Worm (Caenorhabditis elegans) whole organism, late embryonic: ENCODE measurements around the gene T25B9.2.
A peak's percentile ranks its signal among the peaks of the same experiment; 100 is the strongest.

Source experiments
- C08G9.2 ChIP-seq: sonication (generic microtip); optimal IDR thresholded peaks from 2 replicates; lab custom pipeline; 2016; ENCODE audit warnings: mild to moderate bottlenecking, missing genetic modification characterization, moderate library complexity, missing compliant biosample characterization
- C38D4.7 ChIP-seq: fragments of 200-800 bp; sonication (Bioruptor generic); optimal IDR thresholded peaks from 2 replicates; lab custom pipeline; 2018; ENCODE audit warnings: mild to moderate bottlenecking, missing genetic modification characterization, moderate library complexity, missing compliant biosample characterization
- Y22D7AL.16 ChIP-seq: sonication (generic microtip); optimal IDR thresholded peaks from 2 replicates; lab custom pipeline; 2016; ENCODE audit warnings: missing genetic modification characterization, missing compliant biosample characterization
- ama-1 ChIP-seq: fragments of 150-350 bp; optimal IDR thresholded peaks from 2 replicates; lab custom pipeline; 2014
- ceh-2 ChIP-seq: sonication (generic microtip); optimal IDR thresholded peaks from 2 replicates; lab custom pipeline; 2016; ENCODE audit warnings: missing genotype, missing genetic modification characterization, missing compliant biosample characterization
- ceh-22 ChIP-seq: sonication (generic microtip); optimal IDR thresholded peaks from 2 replicates; lab custom pipeline; 2017; ENCODE audit warnings: missing biosample characterization, missing genetic modification characterization
- ceh-31 ChIP-seq: sonication (generic microtip); optimal IDR thresholded peaks from 2 replicates; lab custom pipeline; 2016; ENCODE audit warnings: missing genetic modification characterization, missing compliant biosample characterization
- ceh-34 ChIP-seq: sonication (generic microtip); optimal IDR thresholded peaks from 2 replicates; lab custom pipeline; 2016; ENCODE audit warnings: mild to moderate bottlenecking, missing genetic modification characterization, missing compliant biosample characterization
- ceh-45 ChIP-seq: fragments of 200-800 bp; sonication (Bioruptor generic); IDR thresholded peaks from 2 replicates; pipeline ENCODE4 v1.3.6; 2022; ENCODE audit warnings: missing genetic modification reagents, missing genetic modification characterization, missing compliant biosample characterization
- ceh-48 ChIP-seq: sonication (generic microtip); optimal IDR thresholded peaks from 2 replicates; lab custom pipeline; 2016; ENCODE audit warnings: missing genetic modification characterization, inconsistent platforms, missing compliant biosample characterization
- che-1 ChIP-seq: sonication (generic microtip); optimal IDR thresholded peaks from 2 replicates; lab custom pipeline; 2016; ENCODE audit warnings: mild to moderate bottlenecking, missing genetic modification characterization, missing compliant biosample characterization
- dmd-4 ChIP-seq: sonication (generic microtip); optimal IDR thresholded peaks from 2 replicates; lab custom pipeline; 2016; ENCODE audit warnings: borderline replicate concordance, missing genetic modification characterization, missing compliant biosample characterization
- elt-2 ChIP-seq: sonication (generic microtip); optimal IDR thresholded peaks from 2 replicates; lab custom pipeline; 2016; ENCODE audit warnings: missing genetic modification reagents, missing genetic modification characterization, missing compliant biosample characterization
- ets-4 ChIP-seq: sonication (generic microtip); optimal IDR thresholded peaks from 2 replicates; lab custom pipeline; 2016; ENCODE audit warnings: missing genetic modification characterization, missing compliant biosample characterization
- eyg-1 ChIP-seq: sonication (generic microtip); optimal IDR thresholded peaks from 2 replicates; lab custom pipeline; 2016; ENCODE audit warnings: missing genotype, missing genetic modification characterization, missing compliant biosample characterization
- fkh-6 ChIP-seq: sonication (generic microtip); optimal IDR thresholded peaks from 2 replicates; lab custom pipeline; 2016; ENCODE audit warnings: missing genetic modification characterization, missing compliant biosample characterization
- hlh-15 ChIP-seq: sonication (generic microtip); optimal IDR thresholded peaks from 2 replicates; lab custom pipeline; 2016; ENCODE audit warnings: missing genetic modification characterization, missing compliant biosample characterization
- hlh-6 ChIP-seq: sonication (generic microtip); optimal IDR thresholded peaks from 2 replicates; lab custom pipeline; 2016; ENCODE audit warnings: missing genotype, missing genetic modification characterization, missing compliant biosample characterization
- hlh-8 ChIP-seq: sonication (generic microtip); optimal IDR thresholded peaks from 2 replicates; lab custom pipeline; 2016; ENCODE audit warnings: missing genotype, missing genetic modification characterization, missing compliant biosample characterization
- lim-6 ChIP-seq: sonication (generic microtip); optimal IDR thresholded peaks from 2 replicates; lab custom pipeline; 2016; ENCODE audit warnings: missing genetic modification characterization, missing compliant biosample characterization
- lin-11 ChIP-seq: fragments of 200-800 bp; sonication (Bioruptor generic); optimal IDR thresholded peaks from 2 replicates; lab custom pipeline; 2018; ENCODE audit warnings: mild to moderate bottlenecking, missing genetic modification characterization, missing compliant biosample characterization
- mec-3 ChIP-seq: sonication (generic microtip); optimal IDR thresholded peaks from 2 replicates; lab custom pipeline; 2016; ENCODE audit warnings: borderline replicate concordance, missing genetic modification characterization, missing compliant biosample characterization
- nhr-232 ChIP-seq: sonication (generic microtip); optimal IDR thresholded peaks from 2 replicates; lab custom pipeline; 2016; ENCODE audit warnings: missing genetic modification characterization, missing compliant biosample characterization
- npax-4 ChIP-seq: sonication (generic microtip); optimal IDR thresholded peaks from 2 replicates; lab custom pipeline; 2016; ENCODE audit warnings: missing genetic modification characterization, missing compliant biosample characterization
- odd-2 ChIP-seq: sonication (generic microtip); optimal IDR thresholded peaks from 2 replicates; lab custom pipeline; 2017; ENCODE audit warnings: antibody characterized with exemption, mild to moderate bottlenecking, missing genetic modification characterization, missing compliant biosample characterization
- pha-2 ChIP-seq: sonication (generic microtip); optimal IDR thresholded peaks from 2 replicates; lab custom pipeline; 2017; ENCODE audit warnings: mild to moderate bottlenecking, missing genetic modification characterization, missing compliant biosample characterization
- pqm-1 ChIP-seq: sonication (generic microtip); optimal IDR thresholded peaks from 2 replicates; lab custom pipeline; 2016; ENCODE audit warnings: missing genetic modification characterization, missing compliant biosample characterization
- pros-1 ChIP-seq: fragments of 150-350 bp; optimal IDR thresholded peaks from 2 replicates; lab custom pipeline; 2014; ENCODE audit warnings: missing biosample characterization, missing genetic modification reagents, missing genetic modification characterization
- rnt-1 ChIP-seq: sonication (generic microtip); optimal IDR thresholded peaks from 2 replicates; lab custom pipeline; 2016; ENCODE audit warnings: missing genetic modification characterization, missing compliant biosample characterization
- sdc-2 ChIP-seq: sonication (generic microtip); optimal IDR thresholded peaks from 2 replicates; lab custom pipeline; 2016; ENCODE audit warnings: missing genotype, missing genetic modification characterization, missing compliant biosample characterization
- tbx-7 ChIP-seq: sonication (generic microtip); optimal IDR thresholded peaks from 2 replicates; lab custom pipeline; 2016; ENCODE audit warnings: missing genotype, missing genetic modification characterization, missing compliant biosample characterization
- unc-3 ChIP-seq, 2 experiments: fragments of 200-800 bp in 1 of 2; sonication (Bioruptor generic) in 1 of 2; sonication (generic microtip) in 1 of 2; conservative IDR thresholded peaks in 1 of 2; optimal IDR thresholded peaks in 1 of 2; 2 replicates each; pipeline versions ENCODE4 v1.3.6 to Lab custom; 2016 to 2022; ENCODE audit warnings: missing compliant biosample characterization in 2 of 2, missing genetic modification characterization in 2 of 2, missing genetic modification reagents in 1 of 2
- unc-55 ChIP-seq: sonication (generic microtip); optimal IDR thresholded peaks from 2 replicates; lab custom pipeline; 2017; ENCODE audit warnings: missing biosample characterization, missing genetic modification reagents, missing genetic modification characterization
- unc-86 ChIP-seq: sonication (generic microtip); optimal IDR thresholded peaks from 2 replicates; lab custom pipeline; 2016; ENCODE audit warnings: missing genetic modification characterization, missing compliant biosample characterization

T25B9.2 gene

ce11 chrIV:10786731-10787130, 35.1 kb upstream of the T25B9.2 start, which contains the start of gene srd-7:
Gene srd-7, minus strand, starts transcription at chrIV:10786831.
- no peak for TF ChIP-seq lim-6 (tag; lab: Kevin White, UChicago)
- TF ChIP-seq dmd-4 (tag; lab: Kevin White, UChicago), result no peak
- no peak for TF ChIP-seq sdc-2 (tag; lab: Kevin White, UChicago)
- TF ChIP-seq pha-2 (tag; lab: Kevin White, UChicago), result no peak
- no peak for TF ChIP-seq unc-55 (GFP tag; lab: Kevin White, UChicago)
- TF ChIP-seq ceh-31 (tag; lab: Kevin White, UChicago), result no peak
- TF ChIP-seq C38D4.7 (GFP tag; lab: Kevin White, UChicago), result no peak

DNA sequence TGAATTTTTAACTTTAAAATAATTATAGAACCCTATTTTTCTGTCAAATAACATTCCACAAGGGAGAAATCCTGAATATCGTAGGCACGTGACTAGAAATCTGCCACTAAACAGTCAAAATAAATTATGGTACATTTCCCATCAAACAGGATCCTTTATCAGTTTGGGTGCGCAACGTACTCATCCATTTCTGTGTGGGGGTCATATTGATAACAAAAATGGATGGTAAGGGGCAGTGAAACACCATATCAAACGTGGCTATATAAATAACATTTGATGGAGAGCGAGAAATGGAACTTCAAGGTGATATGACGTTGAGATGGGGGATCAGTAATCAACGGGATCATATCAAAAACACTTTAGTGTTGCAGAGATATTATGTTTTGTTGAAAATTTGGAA, 32.4 kb upstream of the T25B9.2 start:
- TF ChIP-seq lin-11, result no peak
- TF ChIP-seq elt-2 (tag; lab: Kevin White, UChicago), result peak; percentile 84

DNA sequence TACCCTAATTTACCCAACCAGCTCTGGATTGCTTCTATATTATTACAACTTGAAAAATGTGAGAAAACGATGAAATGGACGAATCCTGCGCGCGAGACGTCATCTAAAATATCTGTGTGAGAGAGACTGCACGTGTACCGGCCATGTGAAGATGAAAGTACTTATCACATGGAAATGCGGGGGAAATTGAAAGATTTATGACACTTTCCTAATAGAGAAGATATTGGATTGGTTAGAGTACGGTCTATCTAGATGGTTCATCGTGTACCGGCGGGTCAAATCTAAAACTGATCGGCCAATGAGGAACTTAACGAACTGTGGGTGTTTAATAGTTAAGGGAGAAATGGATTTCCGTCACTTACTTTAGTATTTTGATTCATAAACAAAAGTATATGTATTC, 30.4 kb upstream of the T25B9.2 start:
- TF ChIP-seq unc-3 (GFP tag; conservative IDR thresholded peaks at IDR 0.05; lab: Robert Waterston, UW) (no peak), unc-3 (tag; optimal IDR thresholded peaks at IDR 0.05; lab: Kevin White, UChicago) (no peak), pqm-1 (tag; lab: Kevin White, UChicago) (no peak)

ce11 chrIV:10781346-10781745, 29.7 kb upstream of the T25B9.2 start:
- TF ChIP-seq odd-2 (tag; lab: Kevin White, UChicago), result no peak
- TF ChIP-seq tbx-7 (tag; lab: Kevin White, UChicago), result no peak
- no peak for TF ChIP-seq eyg-1 (tag; lab: Kevin White, UChicago)
- TF ChIP-seq npax-4 (tag; lab: Kevin White, UChicago), result no peak
- TF ChIP-seq ceh-34, result no peak
- TF ChIP-seq hlh-15, result no peak
- TF ChIP-seq unc-86 (tag; lab: Kevin White, UChicago), result no peak
- no peak for TF ChIP-seq pros-1 (tag; lab: Kevin White, UChicago)
- no peak for TF ChIP-seq Y22D7AL.16 (tag; lab: Kevin White, UChicago)
- no peak for TF ChIP-seq hlh-8

- TF ChIP-seq fkh-6, result no peak
- no peak for TF ChIP-seq lin-11
- TF ChIP-seq Y22D7AL.16 (tag; lab: Kevin White, UChicago), result no peak
Measured at ce11 chrIV:10780583-10780982, 28.9 kb upstream of the T25B9.2 start, which contains the start of gene swt-3. Gene swt-3, minus strand, starts transcription at chrIV:10780683.

DNA sequence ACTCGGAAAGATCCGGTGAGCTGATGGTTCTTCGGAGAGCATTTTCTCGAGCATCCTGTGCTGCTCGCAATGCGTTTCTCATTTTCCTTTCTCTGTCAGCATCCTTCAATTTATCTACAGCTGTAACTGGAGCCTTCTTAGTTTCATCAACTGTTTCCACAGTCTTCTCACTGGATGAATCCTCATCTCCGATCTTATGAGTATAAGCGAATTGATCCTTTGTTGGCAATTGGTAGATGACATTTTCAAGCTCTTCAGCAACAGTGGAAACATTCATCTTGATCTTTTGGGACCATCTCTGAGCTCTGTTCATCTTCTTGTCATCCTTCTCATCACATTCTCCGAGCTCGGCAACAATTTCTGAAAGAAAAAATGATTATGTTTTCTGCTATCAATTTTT, 27.7 kb upstream of the T25B9.2 start:
- TF ChIP-seq rnt-1 (tag; lab: Kevin White, UChicago) (no peak), ama-1 (no peak), unc-55 (GFP tag; lab: Kevin White, UChicago) (no peak), ets-4 (tag; lab: Kevin White, UChicago) (no peak), C08G9.2 (tag; lab: Kevin White, UChicago) (no peak), unc-86 (tag; lab: Kevin White, UChicago) (no peak), ceh-2 (tag; lab: Kevin White, UChicago) (no peak), ceh-48 (tag; lab: Kevin White, UChicago) (no peak), elt-2 (tag; lab: Kevin White, UChicago) (no peak), ceh-22 (tag; lab: Kevin White, UChicago) (no peak), mec-3 (no peak), hlh-6 (tag; lab: Kevin White, UChicago) (no peak), che-1 (no peak), nhr-232 (tag; lab: Kevin White, UChicago) (no peak), ceh-45 (no peak), npax-4 (tag; lab: Kevin White, UChicago) (no peak)
- TF ChIP-seq, all 69 proteins: peak for 0
